Worm (Caenorhabditis elegans) whole organism, early embryonic: ENCODE results near the gene sru-48.

Experiments used
- F13C5.2 ChIP-seq: sonication (generic microtip); optimal IDR thresholded peaks from 2 replicates; lab custom pipeline; 2017; ENCODE audit warnings: mild to moderate bottlenecking, missing genetic modification characterization, inconsistent platforms, missing compliant biosample characterization
- aly-1 ChIP-seq: sonication (generic microtip); optimal IDR thresholded peaks from 2 replicates; lab custom pipeline; 2016; ENCODE audit warnings: missing genetic modification characterization, missing compliant biosample characterization
- ama-1 ChIP-seq: fragments of 150-350 bp; optimal IDR thresholded peaks from 2 replicates; lab custom pipeline; 2014
- ceh-13 ChIP-seq: fragments of 200-800 bp; sonication (Bioruptor generic); optimal IDR thresholded peaks from 2 replicates; lab custom pipeline; 2018; ENCODE audit warnings: mild to moderate bottlenecking, missing genetic modification characterization, missing compliant biosample characterization
- ceh-36 ChIP-seq: sonication (generic microtip); optimal IDR thresholded peaks from 2 replicates; lab custom pipeline; 2016; ENCODE audit warnings: missing genetic modification characterization, inconsistent platforms, missing compliant biosample characterization
- flt-1 ChIP-seq: fragments of 200-800 bp; sonication (Bioruptor generic); IDR thresholded peaks from 2 replicates; pipeline ENCODE4 v1.3.6; 2022; ENCODE audit warnings: missing genetic modification characterization, missing compliant biosample characterization
- hmg-4 ChIP-seq: fragments of 200-800 bp; sonication (Bioruptor generic); optimal IDR thresholded peaks from 2 replicates; lab custom pipeline; 2018; ENCODE audit warnings: mild to moderate bottlenecking, missing genetic modification characterization, missing compliant biosample characterization
- tbx-37 ChIP-seq: fragments of 200-800 bp; sonication (Bioruptor generic); conservative IDR thresholded peaks from 2 replicates; pipeline ENCODE4 v1.3.6; 2022; ENCODE audit warnings: missing genetic modification reagents, missing genetic modification characterization, missing compliant biosample characterization
- tra-4 ChIP-seq: sonication (generic microtip); optimal IDR thresholded peaks from 2 replicates; lab custom pipeline; 2017; ENCODE audit warnings: missing genetic modification characterization, missing compliant biosample characterization

ce11 chrX:5213032-5213431 is 33.1 kb downstream of the sru-48 start:
- no peak for TF ChIP-seq ama-1 (lab: Kevin White, UChicago)
- no peak for TF ChIP-seq tbx-37
- no peak for TF ChIP-seq F13C5.2 (tag; lab: Kevin White, UChicago)
- no peak for TF ChIP-seq flt-1 (GFP tag; lab: Robert Waterston, UW)
- no peak for TF ChIP-seq ceh-36
- no peak for TF ChIP-seq aly-1 (tag; lab: Kevin White, UChicago)
- TF ChIP-seq hmg-4, result no peak
- TF ChIP-seq ceh-13 (GFP tag; lab: Kevin White, UChicago), result no peak
- TF ChIP-seq tra-4, result no peak
